Fruit fly (Drosophila melanogaster) whole organism, embryonic: ENCODE measurements around the gene puf.

Experiments used
- Aef1 ChIP-seq: fragments of 200-800 bp; sonication (Bioruptor generic); IDR thresholded peaks from 3 replicates; pipeline ENCODE4 v1.3.6; 2022; ENCODE audit warnings: missing biosample characterization, missing genetic modification characterization
- Atf3 ChIP-seq: fragments of 200-800 bp; sonication (Bioruptor generic); optimal IDR thresholded peaks from 3 replicates; lab custom pipeline; 2016; ENCODE audit warnings: missing biosample characterization, missing genetic modification characterization
- CG10267 ChIP-seq: fragments of 200-800 bp; sonication (Bioruptor generic); optimal IDR thresholded peaks from 2 replicates; lab custom pipeline; 2018; ENCODE audit warnings: missing biosample characterization, mild to moderate bottlenecking, missing genetic modification characterization, moderate library complexity
- CG10274 ChIP-seq: fragments of 200-800 bp; sonication (Bioruptor generic); optimal IDR thresholded peaks from 3 replicates; lab custom pipeline; 2017; ENCODE audit warnings: missing biosample characterization, mild to moderate bottlenecking, missing genetic modification characterization
- CG12219 ChIP-seq: fragments of 200-800 bp; sonication (Bioruptor generic); optimal IDR thresholded peaks from 3 replicates; lab custom pipeline; 2018; ENCODE audit warnings: missing biosample characterization, mild to moderate bottlenecking, missing genetic modification characterization
- CG13287 ChIP-seq: fragments of 200-800 bp; sonication (Bioruptor generic); IDR thresholded peaks from 2 replicates; pipeline ENCODE4 v1.3.6; 2022; ENCODE audit warnings: missing biosample characterization, missing genetic modification characterization; ENCODE audit not compliant: partially characterized antibody
- CG13296 ChIP-seq: fragments of 200-800 bp; sonication (Bioruptor generic); optimal IDR thresholded peaks from 3 replicates; lab custom pipeline; 2018; ENCODE audit warnings: missing biosample characterization, mild to moderate bottlenecking, missing genetic modification characterization
- CG14710 ChIP-seq: fragments of 200-800 bp; sonication (Bioruptor generic); optimal IDR thresholded peaks from 3 replicates; lab custom pipeline; 2019; ENCODE audit warnings: missing biosample characterization, mild to moderate bottlenecking, missing genetic modification characterization, moderate library complexity
- CG17359 ChIP-seq: fragments of 200-800 bp; sonication (Bioruptor generic); optimal IDR thresholded peaks from 3 replicates; lab custom pipeline; 2018; ENCODE audit warnings: missing biosample characterization, mild to moderate bottlenecking, missing genetic modification characterization, moderate library complexity
- CG18262 ChIP-seq: fragments of 200-800 bp; optimal IDR thresholded peaks from 3 replicates; lab custom pipeline; 2019; ENCODE audit warnings: missing biosample characterization, mild to moderate bottlenecking, missing genetic modification characterization, moderate library complexity
- CG2712 ChIP-seq: fragments of 200-800 bp; optimal IDR thresholded peaks from 3 replicates; lab custom pipeline; 2019; ENCODE audit warnings: missing biosample characterization, mild to moderate bottlenecking, missing genetic modification characterization, moderate library complexity
- CG31388 ChIP-seq: fragments of 200-800 bp; sonication (Bioruptor generic); optimal IDR thresholded peaks from 2 replicates; lab custom pipeline; 2016; ENCODE audit warnings: missing biosample characterization, missing genetic modification characterization
- CG33557 ChIP-seq: fragments of 200-800 bp; sonication (Bioruptor generic); optimal IDR thresholded peaks from 2 replicates; lab custom pipeline; 2019; ENCODE audit warnings: missing biosample characterization, mild to moderate bottlenecking, missing genetic modification characterization, moderate library complexity
- CG34422 ChIP-seq: fragments of 200-800 bp; sonication (Bioruptor generic); IDR thresholded peaks from 3 replicates; pipeline ENCODE4 v1.3.6; 2022; ENCODE audit warnings: missing biosample characterization, missing genetic modification characterization
- CG6175 ChIP-seq: fragments of 200-800 bp; sonication (Bioruptor generic); IDR thresholded peaks from 3 replicates; pipeline ENCODE4 v1.3.6; 2022; ENCODE audit warnings: missing biosample characterization, missing genetic modification characterization
- CG8281 ChIP-seq: fragments of 200-800 bp; sonication (Bioruptor generic); optimal IDR thresholded peaks from 2 replicates; lab custom pipeline; 2018; ENCODE audit warnings: missing biosample characterization, mild to moderate bottlenecking, missing genetic modification characterization, moderate library complexity
- CG9797 ChIP-seq: fragments of 200-800 bp; sonication (Bioruptor generic); optimal IDR thresholded peaks from 3 replicates; lab custom pipeline; 2018; ENCODE audit warnings: missing biosample characterization, mild to moderate bottlenecking, missing genetic modification characterization
- CG9817 ChIP-seq: fragments of 200-800 bp; sonication (Bioruptor generic); optimal IDR thresholded peaks from 2 replicates; lab custom pipeline; 2018; ENCODE audit warnings: missing biosample characterization, mild to moderate bottlenecking, missing genetic modification characterization, moderate library complexity
- Ets97D ChIP-seq: fragments of 200-800 bp; sonication (Bioruptor generic); optimal IDR thresholded peaks from 3 replicates; lab custom pipeline; 2016; ENCODE audit warnings: missing biosample characterization, missing genetic modification characterization
- Hsf ChIP-seq: fragments of 200-800 bp; sonication (Bioruptor generic); optimal IDR thresholded peaks from 3 replicates; lab custom pipeline; 2016; ENCODE audit warnings: missing biosample characterization, missing genetic modification characterization
- MBD-R2 ChIP-seq: fragments of 200-800 bp; sonication (Bioruptor generic); IDR thresholded peaks from 2 replicates; pipeline ENCODE4 v1.3.6; 2022; ENCODE audit warnings: missing biosample characterization, missing genetic modification characterization
- NC2α ChIP-seq: fragments of 200-800 bp; sonication (Bioruptor generic); optimal IDR thresholded peaks from 2 replicates; lab custom pipeline; 2016; ENCODE audit warnings: missing biosample characterization, missing genetic modification characterization
- Nf-YC ChIP-seq: fragments of 200-800 bp; optimal IDR thresholded peaks from 3 replicates; lab custom pipeline; 2019; ENCODE audit warnings: missing biosample characterization, mild to moderate bottlenecking, missing genetic modification characterization, moderate library complexity
- Ravus ChIP-seq: fragments of 200-800 bp; sonication (Bioruptor generic); IDR thresholded peaks from 2 replicates; pipeline ENCODE4 v1.3.6; 2022; ENCODE audit warnings: missing biosample characterization, missing genetic modification characterization
- TFAM ChIP-seq: fragments of 200-800 bp; sonication (Bioruptor generic); optimal IDR thresholded peaks from 2 replicates; lab custom pipeline; 2017; ENCODE audit warnings: missing biosample characterization, missing genetic modification characterization, inconsistent platforms
- bab2 ChIP-seq: fragments of 200-800 bp; sonication (Bioruptor generic); optimal IDR thresholded peaks from 2 replicates; lab custom pipeline; 2016; ENCODE audit warnings: missing biosample characterization, missing genetic modification characterization
- bcd ChIP-seq: fragments of 200-800 bp; sonication (Bioruptor generic); optimal IDR thresholded peaks from 2 replicates; lab custom pipeline; 2017; ENCODE audit warnings: missing biosample characterization, mild to moderate bottlenecking, missing genetic modification characterization
- cas ChIP-seq: fragments of 200-800 bp; sonication (Bioruptor generic); IDR thresholded peaks from 2 replicates; pipeline ENCODE4 v1.3.6; 2022; ENCODE audit warnings: missing biosample characterization, missing genetic modification characterization
- cg ChIP-seq: fragments of 200-800 bp; sonication (Bioruptor generic); optimal IDR thresholded peaks from 3 replicates; lab custom pipeline; 2019; ENCODE audit warnings: missing biosample characterization, mild to moderate bottlenecking, missing genetic modification characterization, moderate library complexity
- chm ChIP-seq: fragments of 200-800 bp; sonication (Bioruptor generic); IDR thresholded peaks from 2 replicates; pipeline ENCODE4 v1.3.6; 2022; ENCODE audit warnings: missing biosample characterization, missing genetic modification characterization
- ci ChIP-seq: fragments of 200-800 bp; sonication (Bioruptor generic); IDR thresholded peaks from 3 replicates; pipeline ENCODE4 v1.3.6; 2022; ENCODE audit warnings: missing biosample characterization, missing genetic modification characterization
- corto ChIP-seq: fragments of 200-800 bp; sonication (Bioruptor generic); optimal IDR thresholded peaks from 2 replicates; lab custom pipeline; 2016; ENCODE audit warnings: missing biosample characterization, mild to moderate bottlenecking, missing genetic modification characterization, moderate library complexity
- crp ChIP-seq, 2 experiments: fragments of 200-800 bp; sonication (Bioruptor generic); optimal IDR thresholded peaks; 2 replicates in 1 of 2; 3 replicates in 1 of 2; lab custom pipeline; 2017; ENCODE audit warnings: missing biosample characterization in 2 of 2, missing genetic modification characterization in 2 of 2, mild to moderate bottlenecking in 1 of 2, moderate library complexity in 1 of 2
- cwo ChIP-seq: fragments of 200-800 bp; sonication (Bioruptor generic); optimal IDR thresholded peaks from 3 replicates; lab custom pipeline; 2017; ENCODE audit warnings: missing biosample characterization, missing genetic modification characterization, mild to moderate bottlenecking, moderate library complexity, missing genetic modification reagents
- dati ChIP-seq: fragments of 200-800 bp; sonication (Bioruptor generic); IDR thresholded peaks from 2 replicates; pipeline ENCODE4 v1.3.6; 2022; ENCODE audit warnings: missing biosample characterization, missing genetic modification characterization
- grau ChIP-seq: fragments of 200-800 bp; optimal IDR thresholded peaks from 3 replicates; lab custom pipeline; 2019; ENCODE audit warnings: missing biosample characterization, mild to moderate bottlenecking, missing genetic modification characterization, moderate library complexity
- gro ChIP-seq: fragments of 200-800 bp; sonication (Bioruptor generic); optimal IDR thresholded peaks from 2 replicates; lab custom pipeline; 2016; ENCODE audit warnings: missing biosample characterization, missing genetic modification characterization
- insv ChIP-seq, 2 experiments: fragments of 200-800 bp; sonication (Bioruptor generic); optimal IDR thresholded peaks; 3 replicates each; lab custom pipeline; 2016 to 2018; ENCODE audit warnings: missing biosample characterization in 2 of 2, missing genetic modification characterization in 2 of 2
- lab ChIP-seq: fragments of 200-800 bp; sonication (Bioruptor generic); optimal IDR thresholded peaks from 3 replicates; lab custom pipeline; 2017; ENCODE audit warnings: missing biosample characterization, missing genetic modification characterization, mild to moderate bottlenecking, moderate library complexity, missing genetic modification reagents
- lbe ChIP-seq: fragments of 200-800 bp; sonication (Bioruptor generic); optimal IDR thresholded peaks from 2 replicates; lab custom pipeline; 2016; ENCODE audit warnings: missing biosample characterization, mild to moderate bottlenecking, missing genetic modification characterization
- nmo ChIP-seq: fragments of 200-800 bp; sonication (Bioruptor generic); optimal IDR thresholded peaks from 2 replicates; lab custom pipeline; 2018; ENCODE audit warnings: missing biosample characterization, mild to moderate bottlenecking, missing genetic modification characterization, moderate library complexity
- oc ChIP-seq: fragments of 200-800 bp; sonication (Bioruptor generic); optimal IDR thresholded peaks from 2 replicates; lab custom pipeline; 2018; ENCODE audit warnings: missing biosample characterization, mild to moderate bottlenecking, missing genetic modification characterization, moderate library complexity
- prd ChIP-seq, 3 experiments: fragments of >200 bp in 2 of 3; fragments of 200-800 bp in 1 of 3; sonication (Bioruptor generic) in 1 of 3; optimal IDR thresholded peaks in 2 of 3; IDR thresholded peaks in 1 of 3; 2 replicates in 2 of 3; 3 replicates in 1 of 3; pipeline versions ENCODE4 v1.3.6 to Lab custom; 2017 to 2022; ENCODE audit warnings: missing biosample characterization in 1 of 3, missing genetic modification characterization in 1 of 3
- ranshi ChIP-seq: fragments of 200-800 bp; sonication (Bioruptor generic); IDR thresholded peaks from 2 replicates; pipeline ENCODE4 v1.3.6; 2022; ENCODE audit warnings: missing biosample characterization, missing genetic modification characterization
- sens ChIP-seq: fragments of 200-800 bp; sonication (Bioruptor generic); peaks from one replicate; lab custom pipeline; 2016; ENCODE audit warnings: missing biosample characterization, missing genetic modification characterization
- tgo ChIP-seq: fragments of 200-800 bp; sonication (Bioruptor generic); IDR thresholded peaks from 3 replicates; pipeline ENCODE4 v1.3.6; 2022; ENCODE audit warnings: missing biosample characterization, missing genetic modification characterization
- ttk ChIP-seq: fragments of 200-800 bp; sonication (Bioruptor generic); IDR thresholded peaks from 2 replicates; pipeline ENCODE4 v2.1.2; 2022; ENCODE audit warnings: missing biosample characterization, missing genetic modification characterization
- twi ChIP-seq: fragments of 200-800 bp; optimal IDR thresholded peaks from 2 replicates; lab custom pipeline; 2019; ENCODE audit warnings: missing biosample characterization, mild to moderate bottlenecking, missing genetic modification characterization, moderate library complexity
- vvl ChIP-seq: fragments of 200-800 bp; sonication (Bioruptor generic); IDR thresholded peaks from 2 replicates; pipeline ENCODE4 v1.3.6; 2022; ENCODE audit warnings: missing biosample characterization, missing genetic modification characterization
- zen2 ChIP-seq: fragments of 200-800 bp; sonication (Bioruptor generic); IDR thresholded peaks from 3 replicates; pipeline ENCODE4 v1.3.6; 2022; ENCODE audit warnings: missing biosample characterization, missing genetic modification characterization; ENCODE audit not compliant: partially characterized antibody

The puf gene

DNA sequence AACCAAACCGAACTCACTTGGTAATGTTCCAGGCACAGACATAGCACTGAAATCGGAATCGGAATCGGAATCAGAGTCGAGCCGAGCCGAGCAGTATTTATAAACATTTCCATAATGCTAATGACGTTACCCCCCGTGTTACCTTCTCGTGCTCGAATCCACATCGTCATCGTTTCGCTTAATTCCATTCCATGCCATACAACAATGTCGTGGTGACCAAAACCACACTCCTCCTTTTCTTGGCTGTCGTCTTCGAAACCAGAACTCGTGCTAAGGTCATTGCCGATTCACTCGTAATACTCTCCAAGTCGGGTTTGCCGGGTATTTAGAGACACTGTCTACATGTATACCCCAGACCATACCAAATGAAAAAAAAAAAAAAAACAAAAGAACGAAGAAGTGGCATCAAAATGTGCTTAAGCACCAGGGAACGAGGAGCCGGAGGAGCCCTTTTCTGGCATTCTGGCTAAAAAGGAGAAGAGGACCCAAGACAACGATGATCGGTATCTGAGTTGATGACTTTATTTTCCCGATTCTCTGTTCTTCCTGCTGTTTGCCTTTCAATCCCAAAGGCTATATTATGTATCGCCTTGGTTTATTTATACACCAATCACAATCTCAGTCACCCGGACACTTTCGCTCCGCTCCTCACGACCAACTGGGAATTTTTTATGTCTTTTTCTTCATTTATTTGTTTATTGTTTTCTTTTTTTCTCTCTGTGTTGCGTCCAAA, 46.3 kb downstream of the puf start (continued):
- TF ChIP-seq zen2 (GFP tag; lab: Robert Waterston, UW) (no peak), CG18262 (no peak), CG10274 (no peak), bab2 (GFP tag; lab: Kevin White, UChicago) (no peak), lab (GFP tag; lab: Kevin White, UChicago) (no peak), Nf-YC (no peak), CG6175 (GFP tag; lab: Robert Waterston, UW) (no peak), Hsf (GFP tag; lab: Kevin White, UChicago) (no peak), crp (GFP tag; optimal IDR thresholded peaks at IDR 0.05; lab: Kevin White, UChicago) (no peak), ci (GFP tag; lab: Robert Waterston, UW) (no peak), grau (no peak), CG34422 (GFP tag; lab: Robert Waterston, UW) (no peak), CG33557 (GFP tag; lab: Kevin White, UChicago) (no peak), CG13296 (GFP tag; lab: Kevin White, UChicago) (no peak), dati (GFP tag; lab: Robert Waterston, UW) (no peak), Atf3 (GFP tag; lab: Kevin White, UChicago) (no peak), cas (no peak), gro (GFP tag; lab: Kevin White, UChicago) (no peak), CG13287 (GFP tag; lab: Robert Waterston, UW) (no peak), insv (GFP tag; optimal IDR thresholded peaks at IDR 0.05; lab: Kevin White, UChicago) (no peak), Aef1 (GFP tag; lab: Robert Waterston, UW) (no peak), nmo (GFP tag; lab: Kevin White, UChicago) (no peak), CG17359 (tag; lab: Kevin White, UChicago) (no peak), CG9817 (tag; lab: Kevin White, UChicago) (no peak), CG10267 (no peak), CG31388 (GFP tag; lab: Kevin White, UChicago) (no peak), Ravus (no peak), CG8281 (tag; lab: Kevin White, UChicago) (no peak), ttk (GFP tag; lab: Robert Waterston, UW) (no peak), lbe (GFP tag; lab: Kevin White, UChicago) (peak; percentile 62), vvl (GFP tag; lab: Robert Waterston, UW) (peak; percentile 93), TFAM (GFP tag; lab: Kevin White, UChicago) (no peak), ranshi (GFP tag; lab: Robert Waterston, UW) (no peak), cg (GFP tag; lab: Kevin White, UChicago) (no peak), prd (optimal IDR thresholded peaks at IDR 0.05; lab: Kevin White, UChicago) (no peak), prd (GFP tag; IDR thresholded peaks at IDR 0.05; lab: Robert Waterston, UW) (no peak), NC2α (GFP tag; lab: Kevin White, UChicago) (no peak), CG12219 (no peak), twi (tag; lab: Kevin White, UChicago) (no peak), CG2712 (tag; lab: Kevin White, UChicago) (peak; percentile 11), Ets97D (GFP tag; lab: Kevin White, UChicago) (no peak), oc (tag; lab: Kevin White, UChicago) (no peak), sens (GFP tag; lab: Kevin White, UChicago) (peak; percentile 83), MBD-R2 (GFP tag; lab: Robert Waterston, UW) (no peak), tgo (GFP tag; lab: Robert Waterston, UW) (no peak), corto (GFP tag; lab: Kevin White, UChicago) (peak; percentile 58), cwo (GFP tag; lab: Kevin White, UChicago) (peak; percentile 5), chm (GFP tag; lab: Robert Waterston, UW) (0 out of 2 replicates have a peak, but pooled peaks have one; percentile 23), bcd (GFP tag; lab: Kevin White, UChicago) (no peak), CG9797 (GFP tag; lab: Kevin White, UChicago) (no peak), CG14710 (no peak)
